Worm (Caenorhabditis elegans): Measurements from ENCODE around the gene oac-29.

- TF ChIP-seq nhr-28 (tag; optimal IDR thresholded peaks at IDR 0.05) (peak; percentile 6), nhr-77 (tag; optimal IDR thresholded peaks at IDR 0.05) (no peak), unc-130 (GFP tag; optimal IDR thresholded peaks at IDR 0.05) (no peak), zip-11 (GFP tag; IDR thresholded peaks at IDR 0.05) (no peak), lin-13 (GFP tag; optimal IDR thresholded peaks at IDR 0.05) (no peak), ceh-20 (GFP tag; IDR thresholded peaks at IDR 0.05) (no peak), nhr-237 (tag; optimal IDR thresholded peaks at IDR 0.05) (no peak), ceh-82 (tag; optimal IDR thresholded peaks at IDR 0.05) (no peak), nhr-25 (tag; optimal IDR thresholded peaks at IDR 0.05; ENCODE audit: borderline replicate concordance, insufficient read depth) (no peak), F49E8.2 (tag; optimal IDR thresholded peaks at IDR 0.05; ENCODE audit: borderline replicate concordance) (no peak), mdl-1 (tag; optimal IDR thresholded peaks at IDR 0.05) (no peak), aly-2 (tag; optimal IDR thresholded peaks at IDR 0.05) (no peak)
These were observed 16.7 kb upstream of the oac-29 start for ce11 chrV:8652177-8652576.
